Fruit fly (Drosophila melanogaster) whole organism, embryonic: Measurements from ENCODE around the gene CG46059.

Experiments used
- Awh ChIP-seq: fragments of 200-800 bp; sonication (Bioruptor generic); IDR thresholded peaks from 2 replicates; pipeline ENCODE4, ENCODE4 v1.3.6; 2022; ENCODE audit warnings: missing biosample characterization, missing genetic modification characterization
- CG10147 ChIP-seq: fragments of 200-800 bp; sonication (Bioruptor generic); optimal IDR thresholded peaks from 2 replicates; lab custom pipeline; 2019; ENCODE audit warnings: missing biosample characterization, mild to moderate bottlenecking, missing genetic modification characterization, moderate library complexity
- CG10543 ChIP-seq: fragments of 200-800 bp; sonication (Bioruptor generic); optimal IDR thresholded peaks from 3 replicates; lab custom pipeline; 2017; ENCODE audit warnings: missing biosample characterization, mild to moderate bottlenecking, missing genetic modification characterization, moderate library complexity
- CG11696 ChIP-seq: fragments of 200-800 bp; sonication (Bioruptor generic); IDR thresholded peaks from 2 replicates; pipeline ENCODE4 v1.3.6; 2022; ENCODE audit warnings: missing biosample characterization, missing genetic modification characterization
- CG13287 ChIP-seq: fragments of 200-800 bp; sonication (Bioruptor generic); IDR thresholded peaks from 2 replicates; pipeline ENCODE4 v1.3.6; 2022; ENCODE audit warnings: missing biosample characterization, missing genetic modification characterization; ENCODE audit not compliant: partially characterized antibody
- CG13296 ChIP-seq: fragments of 200-800 bp; sonication (Bioruptor generic); optimal IDR thresholded peaks from 3 replicates; lab custom pipeline; 2018; ENCODE audit warnings: missing biosample characterization, mild to moderate bottlenecking, missing genetic modification characterization
- CG13424 ChIP-seq: fragments of 200-800 bp; sonication (Bioruptor generic); optimal IDR thresholded peaks from 2 replicates; lab custom pipeline; 2019; ENCODE audit warnings: missing biosample characterization, mild to moderate bottlenecking, missing genetic modification characterization, moderate library complexity
- CG13775 ChIP-seq: fragments of 200-800 bp; sonication (Bioruptor generic); optimal IDR thresholded peaks from 3 replicates; lab custom pipeline; 2017; ENCODE audit warnings: missing biosample characterization, mild to moderate bottlenecking, missing genetic modification characterization
- CG1602 ChIP-seq: fragments of 200-800 bp; sonication (Bioruptor generic); optimal IDR thresholded peaks from 3 replicates; lab custom pipeline; 2016; ENCODE audit warnings: missing biosample characterization, missing genetic modification characterization
- CG16813 ChIP-seq: fragments of 200-800 bp; sonication (Bioruptor generic); IDR thresholded peaks from 3 replicates; pipeline ENCODE4 v1.3.6; 2022; ENCODE audit warnings: missing biosample characterization, missing genetic modification characterization; ENCODE audit not compliant: partially characterized antibody
- CG2875 ChIP-seq: fragments of 200-800 bp; sonication (Bioruptor generic); optimal IDR thresholded peaks from 2 replicates; lab custom pipeline; 2017; ENCODE audit warnings: missing biosample characterization, mild to moderate bottlenecking, missing genetic modification characterization, missing genetic modification reagents
- CG31365 ChIP-seq: fragments of 200-800 bp; sonication (Bioruptor generic); optimal IDR thresholded peaks from 2 replicates; lab custom pipeline; 2018; ENCODE audit warnings: missing biosample characterization, mild to moderate bottlenecking, missing genetic modification characterization
- CG6175 ChIP-seq: fragments of 200-800 bp; sonication (Bioruptor generic); IDR thresholded peaks from 3 replicates; pipeline ENCODE4 v1.3.6; 2022; ENCODE audit warnings: missing biosample characterization, missing genetic modification characterization
- CG6765 ChIP-seq: fragments of 200-800 bp; sonication (Bioruptor generic); optimal IDR thresholded peaks from 3 replicates; lab custom pipeline; 2017; ENCODE audit warnings: missing biosample characterization, mild to moderate bottlenecking, missing genetic modification characterization
- CG6791 ChIP-seq: fragments of 200-800 bp; sonication (Bioruptor generic); IDR thresholded peaks from 3 replicates; pipeline ENCODE4 v1.3.6; 2022; ENCODE audit warnings: missing biosample characterization, missing genetic modification characterization; ENCODE audit not compliant: partially characterized antibody
- CG6854 ChIP-seq: fragments of 200-800 bp; sonication (Bioruptor generic); optimal IDR thresholded peaks from 3 replicates; lab custom pipeline; 2017; ENCODE audit warnings: missing biosample characterization, mild to moderate bottlenecking, missing genetic modification characterization
- CG7271 ChIP-seq: fragments of 200-800 bp; sonication (Bioruptor generic); optimal IDR thresholded peaks from 2 replicates; lab custom pipeline; 2018; ENCODE audit warnings: missing biosample characterization, mild to moderate bottlenecking, missing genetic modification characterization, moderate library complexity
- CG8089 ChIP-seq: fragments of 200-800 bp; sonication (Bioruptor generic); optimal IDR thresholded peaks from 3 replicates; lab custom pipeline; 2016; ENCODE audit warnings: missing biosample characterization, missing genetic modification characterization
- CHES-1-like ChIP-seq: fragments of 200-800 bp; sonication (Bioruptor generic); optimal IDR thresholded peaks from 2 replicates; lab custom pipeline; 2016; ENCODE audit warnings: missing biosample characterization, missing genetic modification characterization
- Fer1 ChIP-seq: fragments of 200-800 bp; sonication (Bioruptor generic); optimal IDR thresholded peaks from 2 replicates; lab custom pipeline; 2017; ENCODE audit warnings: missing biosample characterization, mild to moderate bottlenecking, missing genetic modification characterization
- Hmx ChIP-seq: fragments of 200-800 bp; sonication (Bioruptor generic); optimal IDR thresholded peaks from 2 replicates; lab custom pipeline; 2016; ENCODE audit warnings: missing biosample characterization, missing genetic modification characterization
- Meics ChIP-seq: fragments of 200-800 bp; sonication (Bioruptor generic); optimal IDR thresholded peaks from 2 replicates; lab custom pipeline; 2017; ENCODE audit warnings: missing biosample characterization, mild to moderate bottlenecking, missing genetic modification characterization
- NK7.1 ChIP-seq: fragments of 200-800 bp; sonication (Bioruptor generic); optimal IDR thresholded peaks from 3 replicates; lab custom pipeline; 2016; ENCODE audit warnings: missing biosample characterization, missing genetic modification characterization
- NfI ChIP-seq: fragments of 200-800 bp; sonication (Bioruptor generic); optimal IDR thresholded peaks from 3 replicates; lab custom pipeline; 2018; ENCODE audit warnings: missing biosample characterization, mild to moderate bottlenecking, missing genetic modification characterization, moderate library complexity
- PHDP ChIP-seq: fragments of 200-800 bp; sonication (Bioruptor generic); optimal IDR thresholded peaks from 3 replicates; lab custom pipeline; 2018; ENCODE audit warnings: missing biosample characterization, mild to moderate bottlenecking, missing genetic modification characterization, moderate library complexity
- Pdp1 ChIP-seq, 2 experiments: fragments of 200-800 bp; sonication (Bioruptor generic); optimal IDR thresholded peaks; 3 replicates each; lab custom pipeline; 2016; ENCODE audit warnings: missing biosample characterization in 2 of 2, missing genetic modification characterization in 2 of 2, mild to moderate bottlenecking in 1 of 2, moderate library complexity in 1 of 2
- Rx ChIP-seq: fragments of 200-800 bp; sonication (Bioruptor generic); IDR thresholded peaks from 2 replicates; pipeline ENCODE4 v1.3.6; 2022; ENCODE audit warnings: missing biosample characterization, missing genetic modification characterization
- Stat92E ChIP-seq, 3 experiments: fragments of >200 bp in 2 of 3; fragments of 200-800 bp in 1 of 3; sonication (Bioruptor generic) in 1 of 3; optimal IDR thresholded peaks; 2 replicates each; lab custom pipeline; 2017 to 2019; ENCODE audit warnings: missing biosample characterization in 3 of 3, missing genetic modification characterization in 3 of 3, mild to moderate bottlenecking in 1 of 3, moderate library complexity in 1 of 3
- amos ChIP-seq: fragments of 200-800 bp; sonication (Bioruptor generic); IDR thresholded peaks from 2 replicates; pipeline ENCODE4 v1.3.6; 2022; ENCODE audit warnings: missing biosample characterization, missing genetic modification characterization; ENCODE audit not compliant: partially characterized antibody
- ato ChIP-seq: fragments of 200-800 bp; sonication (Bioruptor generic); IDR thresholded peaks from 2 replicates; pipeline ENCODE4 v1.3.6; 2022; ENCODE audit warnings: missing biosample characterization, missing genetic modification characterization; ENCODE audit not compliant: partially characterized antibody
- bsh ChIP-seq, 2 experiments: fragments of 200-800 bp; sonication (Bioruptor generic); optimal IDR thresholded peaks; 2 replicates each; lab custom pipeline; 2017 to 2018; ENCODE audit warnings: mild to moderate bottlenecking in 2 of 2, missing biosample characterization in 2 of 2, missing genetic modification characterization in 2 of 2, moderate library complexity in 1 of 2
- chinmo ChIP-seq: fragments of 200-800 bp; sonication (Bioruptor generic); IDR thresholded peaks from 4 replicates; pipeline ENCODE4 v1.3.6; 2022; ENCODE audit warnings: missing biosample characterization, missing genetic modification characterization; ENCODE audit not compliant: partially characterized antibody
- ci ChIP-seq: fragments of 200-800 bp; sonication (Bioruptor generic); IDR thresholded peaks from 3 replicates; pipeline ENCODE4 v1.3.6; 2022; ENCODE audit warnings: missing biosample characterization, missing genetic modification characterization
- cwo ChIP-seq: fragments of 200-800 bp; sonication (Bioruptor generic); optimal IDR thresholded peaks from 3 replicates; lab custom pipeline; 2017; ENCODE audit warnings: missing biosample characterization, missing genetic modification characterization, mild to moderate bottlenecking, moderate library complexity, missing genetic modification reagents
- dati ChIP-seq: fragments of 200-800 bp; sonication (Bioruptor generic); IDR thresholded peaks from 2 replicates; pipeline ENCODE4 v1.3.6; 2022; ENCODE audit warnings: missing biosample characterization, missing genetic modification characterization
- disco-r ChIP-seq: fragments of 200-800 bp; sonication (Bioruptor generic); optimal IDR thresholded peaks from 2 replicates; lab custom pipeline; 2016; ENCODE audit warnings: missing biosample characterization, missing genetic modification characterization
- fd102C ChIP-seq: fragments of 200-800 bp; sonication (Bioruptor generic); optimal IDR thresholded peaks from 2 replicates; lab custom pipeline; 2018; ENCODE audit warnings: missing biosample characterization, mild to moderate bottlenecking, missing genetic modification characterization, moderate library complexity
- fd64A ChIP-seq: fragments of 200-800 bp; sonication (Bioruptor generic); optimal IDR thresholded peaks from 3 replicates; lab custom pipeline; 2018; ENCODE audit warnings: missing biosample characterization, mild to moderate bottlenecking, missing genetic modification characterization
- grau ChIP-seq: fragments of 200-800 bp; optimal IDR thresholded peaks from 3 replicates; lab custom pipeline; 2019; ENCODE audit warnings: missing biosample characterization, mild to moderate bottlenecking, missing genetic modification characterization, moderate library complexity
- hbn ChIP-seq: fragments of 200-800 bp; sonication (Bioruptor generic); IDR thresholded peaks from 2 replicates; pipeline ENCODE4 v1.3.6; 2022; ENCODE audit warnings: missing biosample characterization, missing genetic modification characterization; ENCODE audit not compliant: partially characterized antibody
- lov ChIP-seq, 2 experiments: fragments of 200-800 bp in 1 of 2; fragments of >200 bp in 1 of 2; sonication (Bioruptor generic) in 1 of 2; IDR thresholded peaks in 1 of 2; optimal IDR thresholded peaks in 1 of 2; 2 replicates in 1 of 2; 3 replicates in 1 of 2; pipeline versions ENCODE4 v1.3.6 to Lab custom; 2017 to 2022; ENCODE audit warnings: missing biosample characterization in 1 of 2, missing genetic modification characterization in 1 of 2
- nerfin-1 ChIP-seq: fragments of 200-800 bp; sonication (Bioruptor generic); optimal IDR thresholded peaks from 3 replicates; lab custom pipeline; 2019; ENCODE audit warnings: missing biosample characterization, mild to moderate bottlenecking, missing genetic modification characterization, moderate library complexity
- peb ChIP-seq: fragments of 200-800 bp; sonication (Bioruptor generic); IDR thresholded peaks from 2 replicates; pipeline ENCODE4 v1.3.6; 2022; ENCODE audit warnings: missing biosample characterization, missing genetic modification characterization
- so ChIP-seq: fragments of 200-800 bp; sonication (Bioruptor generic); IDR thresholded peaks from 3 replicates; pipeline ENCODE4 v1.3.6; 2022; ENCODE audit warnings: missing biosample characterization, missing genetic modification characterization
- trem ChIP-seq: fragments of 200-800 bp; optimal IDR thresholded peaks from 3 replicates; lab custom pipeline; 2019; ENCODE audit warnings: missing biosample characterization, mild to moderate bottlenecking, missing genetic modification characterization, moderate library complexity
- twi ChIP-seq: fragments of 200-800 bp; optimal IDR thresholded peaks from 2 replicates; lab custom pipeline; 2019; ENCODE audit warnings: missing biosample characterization, mild to moderate bottlenecking, missing genetic modification characterization, moderate library complexity
- yki ChIP-seq: fragments of >200 bp; optimal IDR thresholded peaks from 3 replicates; lab custom pipeline; 2018
- zfh1 ChIP-seq: fragments of 200-800 bp; sonication (Bioruptor generic); IDR thresholded peaks from 3 replicates; pipeline ENCODE4 v1.3.6; 2022; ENCODE audit warnings: missing biosample characterization, missing genetic modification characterization

The CG46059 gene

dm6 chr2L:19190195-19190594 is 6.6 kb upstream of the CG46059 start, which contains the start of gene drl (continued):
- TF ChIP-seq CG6765 (GFP tag; lab: Kevin White, UChicago) (peak; percentile 34), hbn (GFP tag; lab: Robert Waterston, UW) (no peak), CG11696 (GFP tag; lab: Robert Waterston, UW) (no peak; the same call in 1 of the 2 replicates), NK7.1 (GFP tag; lab: Kevin White, UChicago) (peak; percentile 3), Pdp1 (GFP tag; optimal IDR thresholded peaks at IDR 0.05; lab: Kevin White, UChicago) (peak in 1 of 2 experiments; percentile 3), chinmo (GFP tag; lab: Robert Waterston, UW) (peak; percentile 92; the same call in 3 of the 4 replicates), CG13296 (GFP tag; lab: Kevin White, UChicago) (peak; percentile 39), CG6175 (GFP tag; lab: Robert Waterston, UW) (no peak), trem (tag; lab: Kevin White, UChicago) (no peak), Fer1 (GFP tag; lab: Kevin White, UChicago) (peak; percentile 72), CHES-1-like (peak; percentile 31), CG6854 (peak; percentile 10), CG6791 (GFP tag; lab: Robert Waterston, UW) (peak; percentile 57; the same call in 1 of the 3 replicates), CG13775 (GFP tag; lab: Kevin White, UChicago) (peak; percentile 7), amos (GFP tag; lab: Robert Waterston, UW) (peak; percentile 54), Meics (GFP tag; lab: Kevin White, UChicago) (peak; percentile 12), CG2875 (GFP tag; lab: Kevin White, UChicago) (peak; percentile 9), Stat92E (GFP tag; optimal IDR thresholded peaks at IDR 0.05; lab: Kevin White, UChicago) (peak in 1 of 3 experiments; percentile 31), bsh (GFP tag; optimal IDR thresholded peaks at IDR 0.05; lab: Kevin White, UChicago) (peak in 1 of 2 experiments; percentile 27), fd64A (peak; percentile 42), CG7271 (tag; lab: Kevin White, UChicago) (peak; percentile 34), disco-r (GFP tag; lab: Kevin White, UChicago) (peak; percentile 29), CG10543 (GFP tag; lab: Kevin White, UChicago) (peak; percentile 38), CG10147 (GFP tag; lab: Kevin White, UChicago) (peak; percentile 44), CG31365 (no peak), CG1602 (GFP tag; lab: Kevin White, UChicago) (no peak), grau (tag; lab: Kevin White, UChicago) (peak; percentile 14), lov (optimal IDR thresholded peaks at IDR 0.05; lab: Kevin White, UChicago) (no peak), lov (GFP tag; IDR thresholded peaks at IDR 0.05; lab: Robert Waterston, UW) (peak; percentile 72; the same call in 1 of the 3 replicates), ato (GFP tag; lab: Robert Waterston, UW) (peak; percentile 60), PHDP (tag; lab: Kevin White, UChicago) (peak; percentile 45), Awh (peak; percentile 43; the same call in 1 of the 2 replicates), CG13287 (GFP tag; lab: Robert Waterston, UW) (peak; percentile 60; the same call in 1 of the 2 replicates), twi (peak; percentile 22), nerfin-1 (peak; percentile 76), dati (GFP tag; lab: Robert Waterston, UW) (no peak), ci (GFP tag; lab: Robert Waterston, UW) (peak; percentile 82), yki (lab: Kevin White, UChicago) (no peak), so (GFP tag; lab: Robert Waterston, UW) (peak; percentile 38; the same call in 1 of the 3 replicates), NfI (GFP tag; lab: Kevin White, UChicago) (peak; percentile 41), Hmx (GFP tag; lab: Kevin White, UChicago) (no peak), peb (GFP tag; lab: Robert Waterston, UW) (no peak), zfh1 (GFP tag; lab: Robert Waterston, UW) (peak; percentile 44; the same call in 1 of the 3 replicates), CG13424 (tag; lab: Kevin White, UChicago) (no peak), CG8089 (peak; percentile 18), fd102C (peak; percentile 6), cwo (GFP tag; lab: Kevin White, UChicago) (no peak), Rx (GFP tag; lab: Robert Waterston, UW) (no peak), CG16813 (0 out of 3 replicates have a peak, but pooled peaks have one; percentile 8)
